Worm (Caenorhabditis elegans) whole organism, mixed stage, embryonic: ENCODE data around the gene C18B2.5.

Source experiments
- M03D4.4 ChIP-seq: sonication (generic microtip); optimal IDR thresholded peaks from 2 replicates; lab custom pipeline; 2017; ENCODE audit warnings: mild to moderate bottlenecking, missing genetic modification characterization, missing compliant biosample characterization
- bed-3 ChIP-seq: fragments of 200-800 bp; sonication (Bioruptor generic); optimal IDR thresholded peaks from 3 replicates; lab custom pipeline; 2018; ENCODE audit warnings: mild to moderate bottlenecking, missing genetic modification characterization, moderate library complexity, missing compliant biosample characterization
- blmp-1 ChIP-seq: fragments of 150-350 bp; optimal IDR thresholded peaks from 2 replicates; lab custom pipeline; 2014; ENCODE audit warnings: missing biosample characterization, missing genetic modification characterization
- ceh-39 ChIP-seq: fragments of 150-350 bp; optimal IDR thresholded peaks from 2 replicates; lab custom pipeline; 2014; ENCODE audit warnings: missing biosample characterization, missing genetic modification characterization
- ceh-43 ChIP-seq: fragments of 200-800 bp; sonication (Bioruptor generic); optimal IDR thresholded peaks from 2 replicates; lab custom pipeline; 2018; ENCODE audit warnings: mild to moderate bottlenecking, missing genetic modification characterization, moderate library complexity, missing compliant biosample characterization
- ces-1 ChIP-seq: fragments of 150-350 bp; optimal IDR thresholded peaks from 2 replicates; lab custom pipeline; 2014; ENCODE audit warnings: missing biosample characterization, missing genetic modification reagents, missing genetic modification characterization
- cnd-1 ChIP-seq: fragments of 200-800 bp; sonication (Bioruptor generic); optimal IDR thresholded peaks from 2 replicates; lab custom pipeline; 2018; ENCODE audit warnings: mild to moderate bottlenecking, missing genetic modification characterization, missing compliant biosample characterization
- drap-1 ChIP-seq: fragments of 200-800 bp; sonication (Bioruptor generic); optimal IDR thresholded peaks from 3 replicates; lab custom pipeline; 2018; ENCODE audit warnings: mild to moderate bottlenecking, missing genetic modification characterization, missing compliant biosample characterization
- elt-1 ChIP-seq: sonication (generic microtip); optimal IDR thresholded peaks from 2 replicates; lab custom pipeline; 2017; ENCODE audit warnings: missing genetic modification characterization, mild to moderate bottlenecking, missing compliant biosample characterization, antibody characterized with exemption, moderate library complexity, borderline replicate concordance; ENCODE audit not compliant: insufficient read depth
- elt-3 ChIP-seq: fragments of 150-350 bp; optimal IDR thresholded peaks from 2 replicates; lab custom pipeline; 2014; ENCODE audit warnings: missing biosample characterization, missing genetic modification characterization
- flh-1 ChIP-seq: fragments of 200-800 bp; sonication (Bioruptor generic); optimal IDR thresholded peaks from 2 replicates; lab custom pipeline; 2018; ENCODE audit warnings: mild to moderate bottlenecking, missing genetic modification characterization, moderate library complexity, missing compliant biosample characterization
- ham-2 ChIP-seq: fragments of 200-800 bp; sonication (Bioruptor generic); optimal IDR thresholded peaks from 2 replicates; lab custom pipeline; 2018; ENCODE audit warnings: mild to moderate bottlenecking, missing genetic modification characterization, missing compliant biosample characterization
- hlh-1 ChIP-seq: fragments of 150-350 bp; optimal IDR thresholded peaks from 2 replicates; lab custom pipeline; 2014; ENCODE audit warnings: missing biosample characterization, missing genetic modification reagents, missing genetic modification characterization
- lin-13 ChIP-seq: fragments of 150-350 bp; optimal IDR thresholded peaks from 2 replicates; lab custom pipeline; 2014; ENCODE audit warnings: missing biosample characterization, missing genetic modification characterization
- lin-32 ChIP-seq: fragments of 200-800 bp; sonication (Bioruptor generic); optimal IDR thresholded peaks from 2 replicates; lab custom pipeline; 2018; ENCODE audit warnings: mild to moderate bottlenecking, missing genetic modification characterization, missing compliant biosample characterization
- mab-5 ChIP-seq: fragments of 150-350 bp; optimal IDR thresholded peaks from 2 replicates; lab custom pipeline; 2014; ENCODE audit warnings: missing biosample characterization, missing genetic modification characterization
- mep-1 ChIP-seq: fragments of 150-350 bp; optimal IDR thresholded peaks from 2 replicates; lab custom pipeline; 2017; ENCODE audit warnings: missing biosample characterization, missing genetic modification reagents, missing genetic modification characterization, inconsistent platforms
- mls-2 ChIP-seq: sonication (generic microtip); optimal IDR thresholded peaks from 2 replicates; lab custom pipeline; 2016; ENCODE audit warnings: mild to moderate bottlenecking, missing genetic modification characterization, moderate library complexity, missing compliant biosample characterization
- nhr-12 ChIP-seq: fragments of 150-350 bp; optimal IDR thresholded peaks from 2 replicates; lab custom pipeline; 2014; ENCODE audit warnings: missing biosample characterization, missing genetic modification characterization
- nhr-2 ChIP-seq: fragments of 150-350 bp; optimal IDR thresholded peaks from 2 replicates; lab custom pipeline; 2014; ENCODE audit warnings: missing biosample characterization, missing genetic modification characterization
- nhr-237 ChIP-seq: fragments of 150-350 bp; optimal IDR thresholded peaks from 2 replicates; lab custom pipeline; 2014; ENCODE audit warnings: missing biosample characterization, missing genetic modification characterization
- nhr-28 ChIP-seq: fragments of 150-350 bp; optimal IDR thresholded peaks from 2 replicates; lab custom pipeline; 2014; ENCODE audit warnings: missing biosample characterization, missing genetic modification characterization
- nhr-76 ChIP-seq: sonication (generic microtip); optimal IDR thresholded peaks from 2 replicates; lab custom pipeline; 2017; ENCODE audit warnings: missing biosample characterization, missing genetic modification characterization
- pha-4 ChIP-seq: fragments of 150-350 bp; optimal IDR thresholded peaks from 2 replicates; lab custom pipeline; 2018; ENCODE audit warnings: missing biosample characterization, missing genetic modification reagents, missing genetic modification characterization
- sem-2 ChIP-seq: fragments of 200-800 bp; sonication (Bioruptor generic); optimal IDR thresholded peaks from 2 replicates; lab custom pipeline; 2018; ENCODE audit warnings: mild to moderate bottlenecking, missing genetic modification characterization, missing compliant biosample characterization
- snpc-4 ChIP-seq: fragments of 150-350 bp; optimal IDR thresholded peaks from 2 replicates; lab custom pipeline; 2014; ENCODE audit warnings: missing biosample characterization, missing genetic modification characterization
- sptf-1 ChIP-seq: sonication (generic microtip); optimal IDR thresholded peaks from 2 replicates; lab custom pipeline; 2017; ENCODE audit warnings: mild to moderate bottlenecking, missing genetic modification characterization, moderate library complexity, missing compliant biosample characterization
- tbx-8 ChIP-seq: fragments of 200-800 bp; sonication (Bioruptor generic); optimal IDR thresholded peaks from 2 replicates; lab custom pipeline; 2018; ENCODE audit warnings: mild to moderate bottlenecking, missing genetic modification characterization, moderate library complexity, missing compliant biosample characterization
- unc-120 ChIP-seq: sonication (generic microtip); optimal IDR thresholded peaks from 2 replicates; lab custom pipeline; 2017; ENCODE audit warnings: missing genetic modification characterization, missing compliant biosample characterization; ENCODE audit not compliant: poor library complexity, severe bottlenecking
- unc-39 ChIP-seq: fragments of 150-350 bp; optimal IDR thresholded peaks from 2 replicates; lab custom pipeline; 2014; ENCODE audit warnings: missing biosample characterization, missing genetic modification characterization
- zip-8 ChIP-seq: fragments of 150-350 bp; optimal IDR thresholded peaks from 2 replicates; lab custom pipeline; 2014; ENCODE audit warnings: missing biosample characterization, missing genetic modification characterization
- ztf-11 ChIP-seq: fragments of 150-350 bp; optimal IDR thresholded peaks from 2 replicates; lab custom pipeline; 2014; ENCODE audit warnings: missing biosample characterization, missing genetic modification characterization

The C18B2.5 gene

DNA sequence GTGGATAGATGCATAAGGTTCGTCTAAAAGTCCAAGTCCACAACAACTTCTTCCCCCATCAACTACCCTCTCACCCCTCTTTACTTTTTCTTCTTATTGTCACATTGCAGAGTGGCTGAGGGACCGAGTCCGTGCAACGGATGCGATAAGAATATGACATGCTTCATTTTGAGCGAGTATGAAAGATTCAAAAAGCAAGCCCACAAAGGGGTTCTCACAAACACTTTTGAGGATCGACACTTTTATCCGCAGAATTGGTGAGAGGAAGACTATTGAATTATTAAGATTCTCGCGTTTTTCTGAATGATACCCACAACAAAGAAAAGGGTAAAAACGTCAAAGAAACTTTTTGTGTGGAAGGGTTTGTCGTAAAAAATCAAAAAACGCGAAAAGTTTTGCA is 14.7 kb upstream of the C18B2.5 start:
- TF ChIP-seq lin-32 (GFP tag; lab: Kevin White, UChicago) (no peak), blmp-1 (no peak), mab-5 (no peak), mls-2 (no peak), zip-8 (tag; lab: Kevin White, UChicago) (no peak), cnd-1 (tag; lab: Kevin White, UChicago) (no peak), mep-1 (tag; lab: Kevin White, UChicago) (no peak)

DNA sequence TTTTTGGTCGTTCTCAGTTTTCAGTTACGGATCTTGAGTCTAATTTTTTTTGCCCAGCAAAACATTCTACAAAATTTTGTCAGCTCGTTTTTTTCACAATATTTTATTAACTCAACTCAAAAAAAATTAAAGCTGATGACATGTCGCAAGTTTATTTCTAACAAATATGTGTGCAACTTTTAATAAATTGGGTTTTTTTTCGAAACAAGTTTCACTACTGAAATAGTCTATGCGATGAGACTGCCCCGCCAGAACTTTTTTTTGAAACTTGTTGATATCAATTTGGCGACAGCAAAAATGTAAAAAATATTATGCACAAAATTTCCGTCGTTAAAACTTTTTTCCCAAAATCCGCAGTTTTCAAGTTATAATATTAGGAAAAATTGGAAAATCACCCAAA is 12.3 kb upstream of the C18B2.5 start, which contains the start of gene C18B2.2:
TSS of gene C18B2.2 (plus strand) at position 301 of the 400 bp plus-strand sequence.
- TF ChIP-seq nhr-12 (tag; lab: Kevin White, UChicago) (no peak), lin-13 (tag; lab: Kevin White, UChicago) (no peak), pha-4 (tag; lab: Kevin White, UChicago) (no peak), nhr-237 (tag; lab: Kevin White, UChicago) (no peak), nhr-2 (no peak), elt-3 (no peak), unc-120 (tag; lab: Kevin White, UChicago) (no peak), tbx-8 (GFP tag; lab: Kevin White, UChicago) (no peak), ham-2 (no peak), ztf-11 (no peak), hlh-1 (tag; lab: Kevin White, UChicago) (no peak), M03D4.4 (tag; lab: Kevin White, UChicago) (no peak), lin-32 (GFP tag; lab: Kevin White, UChicago) (no peak), unc-39 (tag; lab: Kevin White, UChicago) (no peak), nhr-28 (tag; lab: Kevin White, UChicago) (no peak), sptf-1 (tag; lab: Kevin White, UChicago) (no peak), mep-1 (tag; lab: Kevin White, UChicago) (no peak), mab-5 (no peak), ces-1 (GFP tag; lab: Kevin White, UChicago) (no peak)

DNA sequence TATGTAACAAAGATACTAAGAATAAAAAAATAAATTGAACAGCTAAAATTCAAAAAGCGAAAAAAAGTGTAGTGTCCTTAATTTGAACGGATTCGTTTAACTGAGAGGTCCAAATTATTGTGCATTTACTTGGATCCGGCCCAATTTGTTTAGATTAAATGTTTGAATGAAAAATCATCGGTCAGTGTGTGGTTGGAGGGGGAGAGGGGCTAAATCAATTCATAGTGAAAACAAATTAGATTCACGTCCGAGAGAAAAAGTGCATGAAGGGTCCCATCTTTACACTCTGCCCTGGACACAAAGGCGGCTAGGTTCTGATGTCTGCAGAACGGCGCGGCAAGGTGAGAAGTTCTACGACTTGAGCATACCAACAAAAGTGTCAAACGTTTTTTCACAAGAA is 8.0 kb upstream of the C18B2.5 start:
- TF ChIP-seq M03D4.4 (tag; lab: Kevin White, UChicago), result no peak
- TF ChIP-seq tbx-8 (GFP tag; lab: Kevin White, UChicago), result no peak
- TF ChIP-seq snpc-4 (tag; lab: Kevin White, UChicago), result no peak
- no peak for TF ChIP-seq unc-39 (tag; lab: Kevin White, UChicago)
- TF ChIP-seq ces-1 (GFP tag; lab: Kevin White, UChicago), result peak; percentile 92

DNA sequence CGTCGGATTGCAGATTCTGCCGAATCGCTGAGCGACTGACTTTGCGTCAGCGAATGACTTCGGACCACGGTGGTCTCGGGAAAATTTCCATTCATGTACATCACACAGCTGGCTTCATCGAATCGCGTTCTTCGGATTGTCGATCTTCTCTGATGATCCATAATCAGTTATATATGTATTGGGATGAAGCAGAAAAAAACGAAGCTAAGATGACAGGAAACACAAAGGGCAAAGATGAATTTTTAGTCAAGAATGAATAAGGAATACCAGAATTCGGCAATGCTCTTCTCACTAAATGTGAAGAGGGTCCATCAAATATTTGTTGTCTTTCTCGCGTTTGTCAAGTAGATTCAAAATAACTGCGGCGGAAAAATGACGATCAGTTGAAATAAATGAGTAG is 6.3 kb upstream of the C18B2.5 start, which contains the start of gene del-9:
TSS of gene del-9 (minus strand) at position 101 of the 400 bp plus-strand sequence.
- TF ChIP-seq tbx-8 (GFP tag; lab: Kevin White, UChicago), result no peak
- no peak for TF ChIP-seq sptf-1 (tag; lab: Kevin White, UChicago)
- TF ChIP-seq ceh-43 (GFP tag; lab: Kevin White, UChicago), result no peak
- TF ChIP-seq zip-8 (tag; lab: Kevin White, UChicago), result no peak
- TF ChIP-seq nhr-237 (tag; lab: Kevin White, UChicago), result no peak
- no peak for TF ChIP-seq nhr-76
- TF ChIP-seq snpc-4 (tag; lab: Kevin White, UChicago), result no peak

DNA sequence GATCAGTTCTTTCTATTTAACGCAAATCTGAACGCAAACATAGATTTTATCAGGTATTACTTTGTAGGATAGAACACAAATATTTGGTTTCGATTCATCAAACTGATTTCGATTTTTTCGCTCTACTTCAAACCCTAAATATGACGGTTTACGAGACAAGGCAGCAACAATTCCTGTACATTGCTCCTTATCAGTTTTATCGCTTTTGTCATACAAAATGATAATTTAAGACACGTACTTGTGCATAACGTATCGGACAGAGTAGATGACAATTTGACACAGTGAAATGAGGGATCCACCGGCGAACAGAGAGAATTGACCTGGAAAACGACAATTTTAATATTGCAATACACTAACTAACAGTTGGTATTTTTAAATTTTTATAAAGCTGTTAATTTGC is 2.8 kb upstream of the C18B2.5 start:
- TF ChIP-seq ceh-43 (GFP tag; lab: Kevin White, UChicago) (no peak), zip-8 (tag; lab: Kevin White, UChicago) (no peak), M03D4.4 (tag; lab: Kevin White, UChicago) (no peak), sptf-1 (tag; lab: Kevin White, UChicago) (no peak), drap-1 (no peak), flh-1 (GFP tag; lab: Kevin White, UChicago) (no peak), mab-5 (no peak)

DNA sequence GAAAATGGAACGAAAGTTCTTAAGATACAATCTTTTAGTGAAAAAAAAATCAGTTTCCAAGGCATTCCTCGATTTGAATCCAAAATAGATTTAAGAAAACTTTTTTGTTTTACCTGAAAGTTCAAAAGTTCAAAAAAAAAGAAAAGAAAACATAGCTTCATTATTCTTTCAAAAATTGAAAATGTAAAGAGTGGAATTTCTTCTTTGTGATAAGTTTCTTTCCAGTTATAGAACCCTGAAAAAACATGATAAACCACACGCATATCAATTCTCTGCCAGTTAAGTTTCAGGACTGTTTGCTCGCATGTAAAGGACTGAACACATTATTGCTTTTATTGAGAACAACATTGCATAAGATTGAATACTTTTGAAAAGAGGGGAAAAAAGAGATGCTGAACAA is 848 bp upstream of the C18B2.5 start:
- TF ChIP-seq ham-2, result no peak
- no peak for TF ChIP-seq nhr-12 (tag; lab: Kevin White, UChicago)
- no peak for TF ChIP-seq ces-1 (GFP tag; lab: Kevin White, UChicago)
- TF ChIP-seq nhr-76, result no peak
- no peak for TF ChIP-seq sem-2 (GFP tag; lab: Kevin White, UChicago)
- no peak for TF ChIP-seq elt-3
- no peak for TF ChIP-seq bed-3
- TF ChIP-seq elt-1 (tag; lab: Kevin White, UChicago), result no peak
- no peak for TF ChIP-seq ceh-43 (GFP tag; lab: Kevin White, UChicago)
- TF ChIP-seq ceh-39 (tag; lab: Kevin White, UChicago), result no peak
- no peak for TF ChIP-seq cnd-1 (tag; lab: Kevin White, UChicago)
- TF ChIP-seq lin-13 (tag; lab: Kevin White, UChicago), result no peak
